Fruit fly (Drosophila melanogaster) whole organism, embryonic: ENCODE results near the gene yellow-e.
A peak's percentile ranks its signal among the peaks of the same experiment; 100 is the strongest.

Experiments used
- Asciz ChIP-seq: fragments of 200-800 bp; sonication (Bioruptor generic); optimal IDR thresholded peaks from 2 replicates; lab custom pipeline; 2017; ENCODE audit warnings: missing biosample characterization, mild to moderate bottlenecking, missing genetic modification characterization, missing genetic modification reagents
- Bgb ChIP-seq: fragments of 200-800 bp; sonication (Bioruptor generic); IDR thresholded peaks from 2 replicates; pipeline ENCODE4 v1.3.6; 2022; ENCODE audit warnings: missing biosample characterization, missing genetic modification characterization; ENCODE audit not compliant: partially characterized antibody
- CG1024 ChIP-seq: fragments of 200-800 bp; sonication (Bioruptor generic); IDR thresholded peaks from 2 replicates; pipeline ENCODE4 v1.3.6; 2022; ENCODE audit warnings: missing biosample characterization, missing genetic modification characterization
- CG10366 ChIP-seq: fragments of 200-800 bp; sonication (Bioruptor generic); IDR thresholded peaks from 2 replicates; pipeline ENCODE4 v1.3.6; 2022; ENCODE audit warnings: missing biosample characterization, missing genetic modification characterization
- CG10654 ChIP-seq: fragments of 200-800 bp; sonication (Bioruptor generic); optimal IDR thresholded peaks from 2 replicates; lab custom pipeline; 2016; ENCODE audit warnings: missing biosample characterization, missing genetic modification characterization
- CG11696 ChIP-seq: fragments of 200-800 bp; sonication (Bioruptor generic); IDR thresholded peaks from 2 replicates; pipeline ENCODE4 v1.3.6; 2022; ENCODE audit warnings: missing biosample characterization, missing genetic modification characterization
- CG12155 ChIP-seq: fragments of 200-800 bp; sonication (Bioruptor generic); optimal IDR thresholded peaks from 3 replicates; lab custom pipeline; 2016; ENCODE audit warnings: missing biosample characterization, missing genetic modification characterization
- CG12236 ChIP-seq: fragments of 200-800 bp; sonication (Bioruptor generic); optimal IDR thresholded peaks from 2 replicates; lab custom pipeline; 2016; ENCODE audit warnings: missing biosample characterization, missing genetic modification characterization
- CG13775 ChIP-seq: fragments of 200-800 bp; sonication (Bioruptor generic); optimal IDR thresholded peaks from 3 replicates; lab custom pipeline; 2017; ENCODE audit warnings: missing biosample characterization, mild to moderate bottlenecking, missing genetic modification characterization
- CG13894 ChIP-seq: fragments of 200-800 bp; sonication (Bioruptor generic); optimal IDR thresholded peaks from 3 replicates; lab custom pipeline; 2018; ENCODE audit warnings: missing biosample characterization, mild to moderate bottlenecking, missing genetic modification characterization, moderate library complexity
- CG15601 ChIP-seq: fragments of 200-800 bp; sonication (Bioruptor generic); optimal IDR thresholded peaks from 3 replicates; lab custom pipeline; 2019; ENCODE audit warnings: missing biosample characterization, mild to moderate bottlenecking, missing genetic modification characterization, moderate library complexity
- CG1603 ChIP-seq: fragments of 200-800 bp; sonication (Bioruptor generic); optimal IDR thresholded peaks from 2 replicates; lab custom pipeline; 2019; ENCODE audit warnings: missing biosample characterization, mild to moderate bottlenecking, missing genetic modification characterization, moderate library complexity
- CG18262 ChIP-seq: fragments of 200-800 bp; optimal IDR thresholded peaks from 3 replicates; lab custom pipeline; 2019; ENCODE audit warnings: missing biosample characterization, mild to moderate bottlenecking, missing genetic modification characterization, moderate library complexity
- CG3407 ChIP-seq: fragments of 200-800 bp; sonication (Bioruptor generic); optimal IDR thresholded peaks from 2 replicates; lab custom pipeline; 2018; ENCODE audit warnings: missing biosample characterization, mild to moderate bottlenecking, missing genetic modification characterization
- CG3838 ChIP-seq: fragments of 200-800 bp; sonication (Bioruptor generic); optimal IDR thresholded peaks from 3 replicates; lab custom pipeline; 2016; ENCODE audit warnings: missing biosample characterization, missing genetic modification characterization
- CG6813 ChIP-seq: fragments of 200-800 bp; sonication (Bioruptor generic); optimal IDR thresholded peaks from 2 replicates; lab custom pipeline; 2017; ENCODE audit warnings: missing biosample characterization, missing genetic modification characterization, mild to moderate bottlenecking, moderate library complexity, missing genetic modification reagents
- CG6854 ChIP-seq: fragments of 200-800 bp; sonication (Bioruptor generic); optimal IDR thresholded peaks from 3 replicates; lab custom pipeline; 2017; ENCODE audit warnings: missing biosample characterization, mild to moderate bottlenecking, missing genetic modification characterization
- CG7786 ChIP-seq: fragments of 200-800 bp; sonication (Bioruptor generic); optimal IDR thresholded peaks from 2 replicates; lab custom pipeline; 2016; ENCODE audit warnings: missing biosample characterization, missing genetic modification characterization
- CG7928 ChIP-seq: fragments of 200-800 bp; sonication (Bioruptor generic); optimal IDR thresholded peaks from 2 replicates; lab custom pipeline; 2017; ENCODE audit warnings: missing biosample characterization, mild to moderate bottlenecking, missing genetic modification characterization
- CG7987 ChIP-seq: fragments of 200-800 bp; sonication (Bioruptor generic); optimal IDR thresholded peaks from 2 replicates; lab custom pipeline; 2018; ENCODE audit warnings: missing biosample characterization, mild to moderate bottlenecking, missing genetic modification characterization, moderate library complexity
- CG8388 ChIP-seq: fragments of 200-800 bp; sonication (Bioruptor generic); optimal IDR thresholded peaks from 2 replicates; lab custom pipeline; 2019; ENCODE audit warnings: missing biosample characterization, mild to moderate bottlenecking, missing genetic modification characterization, moderate library complexity
- CG8478 ChIP-seq: fragments of >200 bp; optimal IDR thresholded peaks from 2 replicates; lab custom pipeline; 2018
- CG9876 ChIP-seq: fragments of 200-800 bp; sonication (Bioruptor generic); optimal IDR thresholded peaks from 2 replicates; lab custom pipeline; 2016; ENCODE audit warnings: missing biosample characterization, missing genetic modification characterization
- Dek ChIP-seq: fragments of 200-800 bp; sonication (Bioruptor generic); optimal IDR thresholded peaks from 3 replicates; lab custom pipeline; 2019; ENCODE audit warnings: missing biosample characterization, mild to moderate bottlenecking, missing genetic modification characterization, moderate library complexity
- Dref ChIP-seq: fragments of 200-800 bp; sonication (Bioruptor generic); IDR thresholded peaks from 2 replicates; pipeline ENCODE4 v1.3.6; 2022; ENCODE audit warnings: missing biosample characterization, missing genetic modification characterization
- HLH3B ChIP-seq: fragments of 200-800 bp; sonication (Bioruptor generic); IDR thresholded peaks from 2 replicates; pipeline ENCODE4 v1.3.6; 2022; ENCODE audit warnings: missing biosample characterization, missing genetic modification characterization
- MESR4 ChIP-seq: fragments of 200-800 bp; sonication (Bioruptor generic); optimal IDR thresholded peaks from 2 replicates; lab custom pipeline; 2018; ENCODE audit warnings: missing biosample characterization, mild to moderate bottlenecking, missing genetic modification characterization, moderate library complexity
- Mes4 ChIP-seq: fragments of 200-800 bp; sonication (Bioruptor generic); optimal IDR thresholded peaks from 2 replicates; lab custom pipeline; 2016; ENCODE audit warnings: missing biosample characterization, missing genetic modification characterization
- NFAT ChIP-seq: fragments of 200-800 bp; sonication (Bioruptor generic); IDR thresholded peaks from 2 replicates; pipeline ENCODE4 v1.3.6; 2022; ENCODE audit warnings: missing biosample characterization, missing genetic modification characterization
- Rfx ChIP-seq: fragments of 200-800 bp; sonication (Bioruptor generic); IDR thresholded peaks from 2 replicates; pipeline ENCODE4 v1.3.6; 2022; ENCODE audit warnings: missing biosample characterization, missing genetic modification characterization
- Rx ChIP-seq: fragments of 200-800 bp; sonication (Bioruptor generic); IDR thresholded peaks from 2 replicates; pipeline ENCODE4 v1.3.6; 2022; ENCODE audit warnings: missing biosample characterization, missing genetic modification characterization
- Six4 ChIP-seq: fragments of 200-800 bp; sonication (Bioruptor generic); optimal IDR thresholded peaks from 2 replicates; lab custom pipeline; 2016; ENCODE audit warnings: missing biosample characterization, missing genetic modification characterization
- Tbp ChIP-seq: fragments of >200 bp; optimal IDR thresholded peaks from 2 replicates; lab custom pipeline; 2018; ENCODE audit warnings: missing biosample characterization, missing genetic modification characterization
- Usf ChIP-seq: fragments of 200-800 bp; sonication (Bioruptor generic); optimal IDR thresholded peaks from 2 replicates; lab custom pipeline; 2017; ENCODE audit warnings: missing genotype, missing biosample characterization, missing genetic modification characterization
- ab ChIP-seq: fragments of 200-800 bp; sonication (Bioruptor generic); optimal IDR thresholded peaks from 2 replicates; lab custom pipeline; 2016; ENCODE audit warnings: missing biosample characterization, missing genetic modification characterization
- danr ChIP-seq: fragments of 200-800 bp; sonication (Bioruptor generic); IDR thresholded peaks from 2 replicates; pipeline ENCODE4 v1.3.6; 2022; ENCODE audit warnings: missing biosample characterization, missing genetic modification characterization
- emc ChIP-seq: fragments of 200-800 bp; sonication (Bioruptor generic); optimal IDR thresholded peaks from 2 replicates; lab custom pipeline; 2016; ENCODE audit warnings: missing biosample characterization, missing genetic modification characterization
- jing ChIP-seq: fragments of 200-800 bp; sonication (Bioruptor generic); optimal IDR thresholded peaks from 2 replicates; lab custom pipeline; 2018; ENCODE audit warnings: missing biosample characterization, mild to moderate bottlenecking, missing genetic modification characterization
- klu ChIP-seq: fragments of 200-800 bp; sonication (Bioruptor generic); IDR thresholded peaks from 2 replicates; pipeline ENCODE4 v1.3.6; 2022; ENCODE audit warnings: missing biosample characterization, missing genetic modification characterization
- p53 ChIP-seq: fragments of 200-800 bp; sonication (Bioruptor generic); optimal IDR thresholded peaks from 2 replicates; lab custom pipeline; 2016; ENCODE audit warnings: missing biosample characterization, missing genetic modification characterization
- pb ChIP-seq: fragments of 200-800 bp; sonication (Bioruptor generic); optimal IDR thresholded peaks from 3 replicates; lab custom pipeline; 2016; ENCODE audit warnings: missing biosample characterization, missing genetic modification characterization
- pho ChIP-seq: fragments of 200-800 bp; sonication (Bioruptor generic); optimal IDR thresholded peaks from 2 replicates; lab custom pipeline; 2016; ENCODE audit warnings: missing biosample characterization, missing genetic modification characterization
- pum ChIP-seq: fragments of 200-800 bp; sonication (Bioruptor generic); optimal IDR thresholded peaks from 2 replicates; lab custom pipeline; 2016; ENCODE audit warnings: missing biosample characterization, missing genetic modification characterization
- pzg ChIP-seq: fragments of 200-800 bp; sonication (Bioruptor generic); optimal IDR thresholded peaks from 3 replicates; lab custom pipeline; 2018; ENCODE audit warnings: missing biosample characterization, mild to moderate bottlenecking, missing genetic modification characterization, moderate library complexity
- salm ChIP-seq: fragments of 200-800 bp; sonication (Bioruptor generic); optimal IDR thresholded peaks from 2 replicates; lab custom pipeline; 2018; ENCODE audit warnings: missing biosample characterization, mild to moderate bottlenecking, missing genetic modification characterization
- scrt ChIP-seq: fragments of 200-800 bp; sonication (Bioruptor generic); optimal IDR thresholded peaks from 2 replicates; lab custom pipeline; 2018; ENCODE audit warnings: missing biosample characterization, mild to moderate bottlenecking, missing genetic modification characterization, moderate library complexity
- sd ChIP-seq: fragments of 200-800 bp; sonication (Bioruptor generic); optimal IDR thresholded peaks from 3 replicates; lab custom pipeline; 2018; ENCODE audit warnings: missing biosample characterization, mild to moderate bottlenecking, missing genetic modification characterization, moderate library complexity
- sens-2 ChIP-seq: fragments of 200-800 bp; sonication (Bioruptor generic); IDR thresholded peaks from 2 replicates; pipeline ENCODE4 v1.3.6; 2022; ENCODE audit warnings: missing biosample characterization, missing genetic modification characterization
- toy ChIP-seq: fragments of 200-800 bp; sonication (Bioruptor generic); IDR thresholded peaks from 2 replicates; pipeline ENCODE4 v1.3.6; 2022; ENCODE audit warnings: missing biosample characterization, missing genetic modification characterization
- usp ChIP-seq: fragments of >200 bp; optimal IDR thresholded peaks from 2 replicates; lab custom pipeline; 2017; ENCODE audit warnings: missing biosample characterization, missing genetic modification characterization
- wek ChIP-seq: fragments of 200-800 bp; sonication (Bioruptor generic); optimal IDR thresholded peaks from 3 replicates; lab custom pipeline; 2018; ENCODE audit warnings: missing biosample characterization, mild to moderate bottlenecking, missing genetic modification characterization, moderate library complexity

Gene yellow-e

dm6 chr3R:13428341-13429040, 13.4 kb upstream of the yellow-e start (continued):
- TF ChIP-seq CG13775 (GFP tag; lab: Kevin White, UChicago) (peak; percentile 42), ab (GFP tag; lab: Kevin White, UChicago) (peak; percentile 2), CG11696 (GFP tag; lab: Robert Waterston, UW) (peak; percentile 61; the same call in 1 of the 2 replicates), CG18262 (peak; percentile 78), CG12236 (peak; percentile 2), CG15601 (tag; lab: Kevin White, UChicago) (peak; percentile 57), salm (tag; lab: Kevin White, UChicago) (peak; percentile 55), sens-2 (GFP tag; lab: Robert Waterston, UW) (peak; percentile 47; the same call in 1 of the 2 replicates), CG7987 (GFP tag; lab: Kevin White, UChicago) (no peak), Usf (GFP tag; lab: Kevin White, UChicago) (no peak), p53 (no peak), MESR4 (GFP tag; lab: Kevin White, UChicago) (no peak), emc (GFP tag; lab: Kevin White, UChicago) (no peak), Dref (GFP tag; lab: Robert Waterston, UW) (no peak), Six4 (GFP tag; lab: Kevin White, UChicago) (peak; percentile 68), CG8478 (lab: Kevin White, UChicago) (no peak), wek (GFP tag; lab: Kevin White, UChicago) (peak; percentile 4), danr (no peak), CG1024 (GFP tag; lab: Robert Waterston, UW) (peak; percentile 27; the same call in 1 of the 2 replicates), Dek (tag; lab: Kevin White, UChicago) (peak; percentile 44), CG7928 (no peak), Tbp (GFP tag; lab: Kevin White, UChicago) (no peak), klu (0 out of 2 replicates have a peak, but pooled peaks have one; percentile 12), Mes4 (GFP tag; lab: Kevin White, UChicago) (peak; percentile 64), CG10366 (peak; percentile 62), CG6813 (peak; percentile 66), jing (GFP tag; lab: Kevin White, UChicago) (peak; percentile 33), scrt (GFP tag; lab: Kevin White, UChicago) (peak; percentile 58), Asciz (GFP tag; lab: Kevin White, UChicago) (peak; percentile 57), Rfx (GFP tag; lab: Robert Waterston, UW) (peak; percentile 55), CG1603 (tag; lab: Kevin White, UChicago) (peak; percentile 69), HLH3B (peak; percentile 81), sd (tag; lab: Kevin White, UChicago) (peak; percentile 47), CG6854 (GFP tag; lab: Kevin White, UChicago) (no peak), CG3407 (GFP tag; lab: Kevin White, UChicago) (peak; percentile 29), pho (GFP tag; lab: Kevin White, UChicago) (peak; percentile 51), NFAT (GFP tag; lab: Robert Waterston, UW) (no peak), pzg (GFP tag; lab: Kevin White, UChicago) (no peak), CG12155 (GFP tag; lab: Kevin White, UChicago) (peak; percentile 29), pb (GFP tag; lab: Kevin White, UChicago) (no peak), toy (GFP tag; lab: Robert Waterston, UW) (no peak), CG3838 (GFP tag; lab: Kevin White, UChicago) (no peak), Rx (GFP tag; lab: Robert Waterston, UW) (peak; percentile 53), CG13894 (no peak), CG9876 (GFP tag; lab: Kevin White, UChicago) (no peak), pum (GFP tag; lab: Kevin White, UChicago) (peak; percentile 52), Bgb (GFP tag; lab: Robert Waterston, UW) (no peak), CG7786 (peak; percentile 49), CG10654 (peak; percentile 46), CG8388 (GFP tag; lab: Kevin White, UChicago) (peak; percentile 72), usp (GFP tag; lab: Kevin White, UChicago) (no peak)
